Worm (Caenorhabditis elegans) whole organism, late embryonic: ENCODE data around the gene col-91.

Experiments used
- C38D4.7 ChIP-seq: fragments of 200-800 bp; sonication (Bioruptor generic); optimal IDR thresholded peaks from 2 replicates; lab custom pipeline; 2018; ENCODE audit warnings: mild to moderate bottlenecking, missing genetic modification characterization, moderate library complexity, missing compliant biosample characterization
- ceh-22 ChIP-seq: sonication (generic microtip); optimal IDR thresholded peaks from 2 replicates; lab custom pipeline; 2017; ENCODE audit warnings: missing biosample characterization, missing genetic modification characterization
- ceh-24 ChIP-seq: sonication (generic microtip); optimal IDR thresholded peaks from 2 replicates; lab custom pipeline; 2016; ENCODE audit warnings: mild to moderate bottlenecking, missing genetic modification characterization, missing compliant biosample characterization
- ceh-48 ChIP-seq: sonication (generic microtip); optimal IDR thresholded peaks from 2 replicates; lab custom pipeline; 2016; ENCODE audit warnings: missing genetic modification characterization, inconsistent platforms, missing compliant biosample characterization
- fkh-10 ChIP-seq: fragments of 150-350 bp; optimal IDR thresholded peaks from 2 replicates; lab custom pipeline; 2014; ENCODE audit warnings: missing biosample characterization, missing genetic modification reagents, missing genetic modification characterization
- fkh-6 ChIP-seq: sonication (generic microtip); optimal IDR thresholded peaks from 2 replicates; lab custom pipeline; 2016; ENCODE audit warnings: missing genetic modification characterization, missing compliant biosample characterization
- pha-4 ChIP-seq: fragments of 150-350 bp; optimal IDR thresholded peaks from 2 replicates; lab custom pipeline; 2018; ENCODE audit warnings: missing biosample characterization, missing genetic modification reagents, missing genetic modification characterization

DNA sequence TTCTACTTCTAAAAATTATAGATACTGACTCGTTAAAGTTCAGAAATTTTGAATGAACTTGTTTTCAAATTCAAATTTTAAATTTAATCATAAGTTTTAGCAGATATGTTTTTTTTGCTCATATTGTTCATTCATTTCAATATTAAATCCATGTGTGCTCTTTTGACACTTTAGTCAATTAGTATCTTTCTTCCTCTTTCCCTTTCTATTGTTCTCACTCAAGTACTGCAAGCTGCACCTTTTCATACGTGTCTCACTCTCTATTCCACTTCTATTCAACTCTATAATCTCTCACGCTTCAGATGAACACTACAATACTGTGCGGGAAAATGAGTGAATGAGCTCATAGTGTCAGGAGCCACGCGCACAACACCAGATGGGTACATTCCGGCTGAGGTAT, 45.5 kb downstream of the col-91 start, which contains the start of gene C30A5.16:
- no peak for TF ChIP-seq ceh-22 (tag; lab: Kevin White, UChicago)
- no peak for TF ChIP-seq ceh-24
- no peak for TF ChIP-seq fkh-6
- no peak for TF ChIP-seq C38D4.7 (GFP tag; lab: Kevin White, UChicago)
- no peak for TF ChIP-seq pha-4 (tag; lab: Kevin White, UChicago)
- TF ChIP-seq fkh-10 = no peak
- no peak for TF ChIP-seq ceh-48 (tag; lab: Kevin White, UChicago)
